Worm (Caenorhabditis elegans) whole organism, L4/young adult: Measurements from ENCODE around the gene lurp-1.

Experiments
- W03F9.2 ChIP-seq: fragments of 150-350 bp; optimal IDR thresholded peaks from 2 replicates; lab custom pipeline; 2014; ENCODE audit warnings: missing biosample characterization, missing genetic modification characterization
- him-1 ChIP-seq: sonication (generic microtip); optimal IDR thresholded peaks from 2 replicates; lab custom pipeline; 2016; ENCODE audit warnings: missing genotype, missing genetic modification reagents, missing genetic modification characterization, missing compliant biosample characterization

- TF ChIP-seq W03F9.2 (tag; lab: Kevin White, UChicago) (peak; percentile 80), him-1 (tag; lab: Kevin White, UChicago) (peak; percentile 24)
Measured at ce11 chrII:10872541-10872940, 8.2 kb upstream of the lurp-1 start, which contains the start of the genes cyn-4 and copz-1.
